Worm (Caenorhabditis elegans) whole organism, dauer: ENCODE data around the gene srz-12.
"Not testable (repeated sequence)": the region's sequence is repeated elsewhere in the genome, so short reads cannot be mapped to it uniquely, and the experiment has no call there.

Experiments
- unc-62 ChIP-seq: sonication (generic microtip); optimal IDR thresholded peaks from 2 replicates; lab custom pipeline; 2017; ENCODE audit warnings: missing biosample characterization, missing genetic modification reagents, missing genetic modification characterization

Gene srz-12

DNA sequence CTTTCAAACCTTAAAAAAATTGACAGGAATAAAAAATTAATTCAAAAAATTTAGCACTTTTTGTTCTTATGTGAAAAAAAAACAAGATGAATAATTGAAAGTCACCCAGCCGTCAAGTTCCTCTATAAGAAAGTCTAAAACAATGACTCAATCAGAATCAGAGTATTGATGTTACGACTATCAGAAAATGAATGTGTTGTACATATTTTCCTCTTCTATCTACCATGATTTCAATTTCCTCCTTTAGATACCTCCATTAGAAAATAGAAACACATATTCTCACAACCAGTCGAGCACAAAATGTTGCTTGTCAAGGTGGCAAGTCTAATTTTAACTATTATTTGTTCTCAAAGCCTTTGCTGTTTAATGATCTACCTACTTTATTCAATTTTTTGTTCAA, 42.5 kb downstream of the srz-12 start, which contains the start of gene srbc-48:
Gene srbc-48 (plus strand): TSS at position 301 of the 400 bp plus-strand sequence.
- no peak for TF ChIP-seq unc-62 (GFP tag; lab: Kevin White, UChicago)

DNA sequence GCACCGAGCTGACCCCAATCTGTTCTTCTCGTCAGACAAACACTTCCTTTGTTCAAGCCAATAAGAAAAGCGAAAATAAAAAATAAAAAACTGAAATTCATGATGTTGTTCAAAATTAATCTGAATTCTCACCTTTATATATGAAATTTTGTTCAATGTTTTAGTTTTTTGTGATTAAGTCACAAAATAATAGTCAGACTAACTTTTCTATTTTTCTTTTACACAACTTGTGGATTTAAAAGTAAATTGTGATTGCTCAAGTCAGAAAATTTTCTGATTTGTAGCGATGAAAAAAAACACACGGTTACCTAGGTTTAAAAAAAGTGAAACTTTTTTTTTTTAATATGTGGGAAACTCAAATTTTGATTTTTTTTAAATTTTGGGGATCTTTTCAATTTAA, 44.8 kb downstream of the srz-12 start, which contains the start of gene abf-3:
Gene abf-3 (minus strand): TSS at position 101 of the 400 bp plus-strand sequence.
- TF ChIP-seq unc-62 (GFP tag; lab: Kevin White, UChicago), result no peak

DNA sequence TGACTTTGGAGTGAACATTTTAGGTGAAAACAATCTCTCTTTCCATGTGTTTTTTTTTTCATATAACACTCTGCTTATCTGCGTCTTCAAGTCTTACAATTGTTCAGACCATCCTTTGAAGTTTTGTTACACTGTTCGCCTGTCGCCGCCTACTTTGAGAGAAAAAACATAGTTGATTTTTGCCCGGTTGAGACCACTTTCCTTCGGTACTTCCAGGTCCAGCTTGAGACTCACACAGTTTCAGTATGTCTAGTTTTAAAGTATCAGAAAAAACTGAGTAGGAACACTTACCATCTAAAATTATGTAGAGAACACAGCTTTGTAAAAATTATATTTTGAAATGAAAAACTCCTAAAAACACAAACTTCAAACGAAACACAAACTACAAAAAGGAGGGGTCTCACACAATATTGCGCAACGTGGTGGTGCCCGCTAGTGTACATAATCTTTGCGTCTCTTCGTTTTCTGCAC, 46.5 kb downstream of the srz-12 start, which contains the start of the genes fbxa-69 and F54B8.4:
Gene fbxa-69 (minus strand): TSS at position 10 of the 471 bp plus-strand sequence.
Gene F54B8.4 (plus strand): TSS at position 421 of the 471 bp plus-strand sequence.
- TF ChIP-seq unc-62 (GFP tag; lab: Kevin White, UChicago), result no peak

DNA sequence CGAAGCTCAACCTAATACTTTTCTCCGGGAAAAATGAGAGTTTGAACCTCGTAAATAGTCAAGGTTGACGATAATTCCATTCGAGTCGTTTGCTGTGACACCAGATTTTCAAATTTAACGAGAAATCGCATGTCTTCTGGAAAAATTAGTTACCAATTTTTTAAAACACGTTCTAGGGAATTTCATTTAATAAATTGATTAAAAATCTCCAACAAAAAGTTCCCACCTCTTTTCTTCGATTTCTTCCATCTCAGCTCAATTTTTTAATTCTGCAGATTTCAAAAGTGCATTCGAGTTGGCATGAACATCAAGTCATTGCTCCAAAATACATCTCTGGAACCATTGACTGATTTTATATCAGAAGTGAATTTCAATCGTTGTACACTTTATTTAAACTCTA, 50.5 kb downstream of the srz-12 start, which contains the start of gene nhr-282:
Gene nhr-282 (plus strand): TSS at position 301 of the 400 bp plus-strand sequence.
- TF ChIP-seq unc-62 (GFP tag; lab: Kevin White, UChicago), result not testable (repeated sequence)
